Worm (Caenorhabditis elegans) whole organism, mixed stage, embryonic: ENCODE results near the gene T23F2.2.

Source experiments
- drap-1 ChIP-seq: fragments of 200-800 bp; sonication (Bioruptor generic); optimal IDR thresholded peaks from 3 replicates; lab custom pipeline; 2018; ENCODE audit warnings: mild to moderate bottlenecking, missing genetic modification characterization, missing compliant biosample characterization
- lin-13 ChIP-seq: fragments of 150-350 bp; optimal IDR thresholded peaks from 2 replicates; lab custom pipeline; 2014; ENCODE audit warnings: missing biosample characterization, missing genetic modification characterization
- nhr-12 ChIP-seq: fragments of 150-350 bp; optimal IDR thresholded peaks from 2 replicates; lab custom pipeline; 2014; ENCODE audit warnings: missing biosample characterization, missing genetic modification characterization
- nhr-237 ChIP-seq: fragments of 150-350 bp; optimal IDR thresholded peaks from 2 replicates; lab custom pipeline; 2014; ENCODE audit warnings: missing biosample characterization, missing genetic modification characterization
- nhr-76 ChIP-seq: sonication (generic microtip); optimal IDR thresholded peaks from 2 replicates; lab custom pipeline; 2017; ENCODE audit warnings: missing biosample characterization, missing genetic modification characterization
- unc-120 ChIP-seq: sonication (generic microtip); optimal IDR thresholded peaks from 2 replicates; lab custom pipeline; 2017; ENCODE audit warnings: missing genetic modification characterization, missing compliant biosample characterization; ENCODE audit not compliant: poor library complexity, severe bottlenecking

DNA sequence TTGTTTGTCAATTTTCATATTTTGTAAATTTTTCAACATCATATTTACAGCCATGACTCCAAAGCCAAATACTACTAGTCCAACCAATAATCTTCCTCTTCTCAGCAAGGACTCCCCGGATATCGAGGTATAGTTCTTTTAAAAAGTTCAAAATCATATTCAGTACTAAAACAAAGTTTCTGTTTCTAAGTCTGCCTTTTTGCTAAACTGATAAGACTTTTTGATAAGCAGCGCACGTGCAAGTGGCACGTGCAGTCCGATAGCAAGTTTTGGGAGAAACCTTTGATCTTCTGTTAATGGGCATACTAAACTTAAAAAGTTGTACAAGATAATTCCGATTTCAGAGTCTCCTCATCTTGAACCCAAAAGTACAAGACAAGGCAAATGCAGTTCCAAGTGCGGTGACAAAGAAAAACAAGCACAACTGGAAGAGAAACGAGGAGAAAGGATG, 37.2 kb downstream of the T23F2.2 start, which contains the start of gene dpyd-1:
- TF ChIP-seq drap-1 (GFP tag; lab: Kevin White, UChicago): no peak
- TF ChIP-seq unc-120 (tag; lab: Kevin White, UChicago): no peak
- TF ChIP-seq nhr-76 (tag; lab: Kevin White, UChicago): no peak
- no peak for TF ChIP-seq lin-13 (tag; lab: Kevin White, UChicago)
- no peak for TF ChIP-seq nhr-237 (tag; lab: Kevin White, UChicago)
- TF ChIP-seq nhr-12: no peak
